Worm (Caenorhabditis elegans): ENCODE measurements around the gene srbc-43.

DNA sequence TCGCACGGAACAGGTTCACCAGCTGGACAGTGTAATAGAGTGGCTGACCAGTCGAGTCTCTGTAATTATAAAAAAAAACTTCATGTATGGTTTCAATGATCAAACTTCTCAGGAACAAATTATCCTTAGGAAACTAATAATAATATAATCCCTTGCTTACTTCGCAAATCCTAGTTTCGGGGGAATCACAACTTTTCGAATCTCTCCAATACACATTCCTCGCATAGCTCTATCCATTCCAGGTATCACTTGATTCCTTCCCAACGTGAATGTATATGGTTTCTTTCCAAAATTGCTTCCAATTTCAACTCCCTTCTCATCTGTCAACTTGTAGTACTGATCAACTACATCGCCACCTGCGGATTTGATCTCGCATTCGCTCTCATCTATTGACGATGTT lies 4.0 kb downstream of the srbc-43 start:
- TF ChIP-seq pqm-1 (tag; optimal IDR thresholded peaks at IDR 0.05): no peak
- no peak for TF ChIP-seq nhr-76 (tag; optimal IDR thresholded peaks at IDR 0.05)
- TF ChIP-seq snpc-4 (tag; optimal IDR thresholded peaks at IDR 0.05): no peak
- no peak for TF ChIP-seq nhr-28 (tag; optimal IDR thresholded peaks at IDR 0.05)
- TF ChIP-seq unc-39 (tag; optimal IDR thresholded peaks at IDR 0.05): no peak
- no peak for TF ChIP-seq R02D3.7 (tag; optimal IDR thresholded peaks at IDR 0.05)
- no peak for TF ChIP-seq fos-1 (tag; optimal IDR thresholded peaks at IDR 0.05)
- no peak for TF ChIP-seq egl-5 (tag; optimal IDR thresholded peaks at IDR 0.05)
- TF ChIP-seq lsy-12 (tag; optimal IDR thresholded peaks at IDR 0.05): no peak
- TF ChIP-seq elt-1 (tag; optimal IDR thresholded peaks at IDR 0.05): no peak
- TF ChIP-seq ceh-9 (tag; optimal IDR thresholded peaks at IDR 0.05): no peak
- TF ChIP-seq tbx-2 (tag; optimal IDR thresholded peaks at IDR 0.05): no peak
- TF ChIP-seq zag-1 (tag; optimal IDR thresholded peaks at IDR 0.05): no peak
